Worm (Caenorhabditis elegans): ENCODE measurements around the gene F54E4.3.
A peak's percentile ranks its signal among the peaks of the same experiment; 100 is the strongest.

Gene F54E4.3

DNA sequence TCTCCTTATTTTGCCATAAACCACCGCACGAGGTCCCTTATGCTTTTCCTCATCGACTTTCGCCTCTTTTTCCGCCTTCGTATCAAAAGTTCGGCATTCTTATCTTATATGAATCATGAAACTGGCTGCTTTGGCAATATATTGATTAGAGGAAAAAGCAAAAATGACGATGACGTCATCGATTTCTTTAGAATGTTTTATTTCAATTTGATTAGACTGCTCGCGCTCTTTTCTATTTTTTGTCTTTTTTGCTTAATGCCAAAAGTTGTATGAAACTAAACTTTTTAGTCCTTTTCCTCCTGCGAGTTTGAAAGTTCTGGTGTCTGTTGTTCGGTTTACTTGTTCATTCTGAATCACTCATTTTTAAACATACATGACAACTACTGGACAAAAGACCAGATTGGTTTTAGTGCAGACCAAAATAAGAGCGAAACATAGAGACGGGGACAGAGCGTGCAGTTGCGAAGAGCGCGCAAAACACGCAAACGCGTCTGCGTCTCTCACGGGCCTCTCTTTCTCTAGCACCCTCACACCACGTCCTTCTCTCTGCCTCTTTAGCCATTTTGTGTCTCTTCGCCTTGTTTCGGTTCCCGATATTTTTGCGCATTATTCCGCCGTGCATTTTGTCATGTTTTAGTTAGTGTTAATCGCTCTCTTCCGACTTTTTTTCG is 26.0 kb downstream of the F54E4.3 start:
- no peak for TF ChIP-seq alr-1 (tag; optimal IDR thresholded peaks at IDR 0.05)
- no peak for TF ChIP-seq nhr-11 (tag; optimal IDR thresholded peaks at IDR 0.05)
- TF ChIP-seq mab-5 (tag; optimal IDR thresholded peaks at IDR 0.05) = no peak
- TF ChIP-seq ceh-16 (tag; optimal IDR thresholded peaks at IDR 0.05) = no peak
- TF ChIP-seq sem-4 (tag; optimal IDR thresholded peaks at IDR 0.05) = no peak
- TF ChIP-seq nhr-10 (tag; optimal IDR thresholded peaks at IDR 0.05) = no peak
- no peak for TF ChIP-seq dmd-4 (tag; optimal IDR thresholded peaks at IDR 0.05)
- no peak for TF ChIP-seq elt-1 (tag; optimal IDR thresholded peaks at IDR 0.05)
- TF ChIP-seq skn-1 (tag; optimal IDR thresholded peaks at IDR 0.05) = no peak
- no peak for TF ChIP-seq F13H6.1 (tag; optimal IDR thresholded peaks at IDR 0.05)
- no peak for TF ChIP-seq lin-39 (tag; optimal IDR thresholded peaks at IDR 0.05)
- no peak for TF ChIP-seq C34F6.9 (tag; optimal IDR thresholded peaks at IDR 0.05)
- TF ChIP-seq ztf-1 (GFP tag; conservative IDR thresholded peaks at IDR 0.05) = no peak
- TF ChIP-seq nhr-12 (tag; optimal IDR thresholded peaks at IDR 0.05) = no peak
- no peak for TF ChIP-seq mbf-1 (tag; optimal IDR thresholded peaks at IDR 0.05)
- TF ChIP-seq sma-3 (GFP tag; optimal IDR thresholded peaks at IDR 0.05) = peak; percentile 13
- no peak for TF ChIP-seq nhr-25 (tag; optimal IDR thresholded peaks at IDR 0.05)
- TF ChIP-seq egl-27 (tag; optimal IDR thresholded peaks at IDR 0.05) = no peak
- TF ChIP-seq peb-1 (tag; optimal IDR thresholded peaks at IDR 0.05) = no peak
- TF ChIP-seq gmeb-1 (tag; optimal IDR thresholded peaks at IDR 0.05) = no peak
- no peak for TF ChIP-seq unc-62 (GFP tag; optimal IDR thresholded peaks at IDR 0.05)
- TF ChIP-seq unc-39 (tag; optimal IDR thresholded peaks at IDR 0.05) = no peak
- TF ChIP-seq aly-2 (tag; optimal IDR thresholded peaks at IDR 0.05) = no peak
- no peak for TF ChIP-seq snpc-4 (tag; optimal IDR thresholded peaks at IDR 0.05)
- TF ChIP-seq R02D3.7 (tag; optimal IDR thresholded peaks at IDR 0.05) = no peak
- TF ChIP-seq crh-2 (tag; optimal IDR thresholded peaks at IDR 0.05) = no peak
- no peak for TF ChIP-seq elt-3 (tag; optimal IDR thresholded peaks at IDR 0.05)
- TF ChIP-seq fos-1 (tag; optimal IDR thresholded peaks at IDR 0.05) = peak; percentile 9
- no peak for TF ChIP-seq ZK546.5 (tag; optimal IDR thresholded peaks at IDR 0.05)
- peak; percentile 44 to 83 for TF ChIP-seq mdl-1 (tag; optimal IDR thresholded peaks at IDR 0.05)
- peak; percentile 24 for TF ChIP-seq blmp-1 (tag; optimal IDR thresholded peaks at IDR 0.05; ENCODE audit: insufficient read depth)
- no peak for TF ChIP-seq ztf-4 (tag; optimal IDR thresholded peaks at IDR 0.05)
- no peak for TF ChIP-seq nhr-23 (tag; optimal IDR thresholded peaks at IDR 0.05)
- TF ChIP-seq lin-11 (tag; optimal IDR thresholded peaks at IDR 0.05) = peak; percentile 42
- TF ChIP-seq nhr-77 (tag; optimal IDR thresholded peaks at IDR 0.05) = no peak
- no peak for TF ChIP-seq Y55F3AM.14 (GFP tag; optimal IDR thresholded peaks at IDR 0.05)
- TF ChIP-seq lin-13 (GFP tag; optimal IDR thresholded peaks at IDR 0.05) = no peak
- peak; percentile 59 for TF ChIP-seq unc-55 (GFP tag; optimal IDR thresholded peaks at IDR 0.05)
- TF ChIP-seq sma-9 (GFP tag; optimal IDR thresholded peaks at IDR 0.05) = peak; percentile 72
- no peak for TF ChIP-seq sma-9 (tag; optimal IDR thresholded peaks at IDR 0.05)
- peak; percentile 16 for TF ChIP-seq nhr-6 (tag; optimal IDR thresholded peaks at IDR 0.05)
- peak; percentile 20 for TF ChIP-seq zag-1 (tag; optimal IDR thresholded peaks at IDR 0.05)
- TF ChIP-seq lsy-2 (tag; optimal IDR thresholded peaks at IDR 0.05) = peak in 1 of 2 experiments; percentile 12
- no peak for TF ChIP-seq ama-1 (optimal IDR thresholded peaks at IDR 0.05)
- TF ChIP-seq nhr-237 (tag; optimal IDR thresholded peaks at IDR 0.05) = no peak
- TF ChIP-seq nhr-129 (tag; optimal IDR thresholded peaks at IDR 0.05) = peak; percentile 74
- no peak for TF ChIP-seq ztf-11 (tag; optimal IDR thresholded peaks at IDR 0.05)
- TF ChIP-seq nhr-21 (tag; optimal IDR thresholded peaks at IDR 0.05) = peak; percentile 26
- TF ChIP-seq ceh-82 (tag; optimal IDR thresholded peaks at IDR 0.05) = no peak

All from whole organism, L2 larva.